Fruit fly (Drosophila melanogaster): ENCODE measurements around the gene CG6654.

CG6654 gene

DNA sequence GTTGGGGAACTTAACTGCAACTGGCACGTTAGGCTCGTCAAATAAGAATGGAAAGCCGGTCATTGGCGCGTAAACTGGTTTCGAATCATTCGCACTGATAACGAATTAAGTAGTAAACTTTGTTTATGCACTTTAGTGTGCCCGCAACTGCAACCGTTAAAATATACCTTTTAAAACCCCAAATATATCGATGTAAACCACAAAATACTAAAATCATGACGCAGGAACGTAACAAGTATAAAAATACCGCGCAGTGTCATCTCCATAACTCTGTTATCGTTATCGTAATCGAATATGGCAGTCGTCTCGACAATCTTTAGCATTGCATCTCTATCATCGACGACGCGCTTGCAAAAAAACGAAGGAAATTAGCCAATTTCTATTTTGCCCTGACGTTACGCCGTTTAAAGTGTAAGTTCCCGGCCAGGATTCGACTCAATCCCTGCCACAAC is 11.8 kb upstream of the CG6654 start, which contains the start of the genes CG31344 and Caf1-55:
Gene CG31344, minus strand, starts transcription at position 51 of the 452 bp plus-strand sequence.
Gene Caf1-55, plus strand, starts transcription at position 298 of the 452 bp plus-strand sequence.
- TF ChIP-seq CG14711 (tag; optimal IDR thresholded peaks at IDR 0.05), result peak; percentile 29
- TF ChIP-seq kay (GFP tag; ENCODE audit: borderline replicate concordance), result no peak
- peak; percentile 35 for TF ChIP-seq cic (GFP tag; optimal IDR thresholded peaks at IDR 0.05)
- TF ChIP-seq ovo (GFP tag; optimal IDR thresholded peaks at IDR 0.05), result no peak
- TF ChIP-seq CG11617 (GFP tag; optimal IDR thresholded peaks at IDR 0.05), result peak; percentile 6
- TF ChIP-seq Mnt (GFP tag; optimal IDR thresholded peaks at IDR 0.05), result peak; percentile 75
- no peak for TF ChIP-seq CG1620 (GFP tag; optimal IDR thresholded peaks at IDR 0.05)
- peak; percentile 83 for TF ChIP-seq bab1 (GFP tag; optimal IDR thresholded peaks at IDR 0.05)

DNA sequence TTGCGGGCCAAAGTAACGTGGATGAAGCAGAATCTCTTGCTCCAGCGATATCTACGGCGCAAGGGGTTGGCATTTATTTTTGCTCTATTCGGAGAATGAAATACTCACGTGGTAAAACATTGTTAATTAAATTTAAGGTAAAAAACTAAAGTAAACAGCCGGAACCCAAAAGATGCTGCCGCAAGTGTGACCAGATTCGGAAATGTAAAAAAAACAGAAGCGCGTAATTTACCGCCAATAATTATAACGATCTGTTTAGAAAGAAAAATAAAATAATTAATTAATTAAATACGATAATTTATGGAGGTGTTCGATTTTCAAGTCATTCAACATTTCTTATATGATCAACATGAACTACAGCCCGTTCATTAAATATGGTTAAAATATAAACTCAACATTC is 9.5 kb upstream of the CG6654 start, which contains the start of gene Polr2G:
Gene Polr2G, minus strand, starts transcription at position 208 of the 400 bp plus-strand sequence.
- no peak for TF ChIP-seq ovo (GFP tag; optimal IDR thresholded peaks at IDR 0.05)
- no peak for TF ChIP-seq pad (GFP tag; optimal IDR thresholded peaks at IDR 0.05)
- peak; percentile 30 for TF ChIP-seq bab1 (GFP tag; optimal IDR thresholded peaks at IDR 0.05)
- no peak for TF ChIP-seq Mnt (GFP tag; optimal IDR thresholded peaks at IDR 0.05)

DNA sequence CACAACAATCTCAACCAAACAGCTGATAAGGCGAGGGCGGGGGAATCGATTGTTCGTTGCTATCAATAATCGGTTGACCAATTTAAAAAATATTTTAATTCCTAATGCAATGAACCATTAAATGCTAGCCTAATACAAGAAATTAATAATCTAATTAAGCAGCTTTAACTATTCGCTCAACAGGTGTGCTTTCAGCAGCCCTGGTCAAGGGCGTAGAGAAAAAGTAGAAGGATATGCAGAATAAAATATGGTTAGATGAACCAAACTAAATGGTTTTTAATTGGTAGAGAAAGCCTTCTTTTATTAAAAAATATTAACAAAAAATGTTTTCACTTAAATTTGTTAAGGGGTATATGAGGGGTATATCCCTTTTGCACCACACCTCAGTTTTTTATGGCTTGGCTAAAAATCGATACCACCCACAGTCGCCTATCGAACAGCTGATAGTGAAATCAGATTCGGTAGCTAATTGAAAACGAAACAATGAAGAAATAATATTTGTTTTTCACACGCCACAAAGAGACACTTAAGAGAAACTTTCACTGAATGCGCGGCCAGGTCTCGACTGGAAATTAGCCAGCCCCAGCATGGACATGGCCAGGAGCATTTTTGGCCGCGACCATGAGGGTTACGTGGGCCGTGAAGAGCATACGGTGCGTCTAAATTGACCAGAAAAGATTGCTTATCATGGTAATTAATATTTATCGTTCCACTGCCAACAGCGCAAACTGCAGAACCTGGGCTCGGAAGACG is 5.5 kb upstream of the CG6654 start, which contains the start of the genes SIDL and CG12241:
Gene SIDL, minus strand, starts transcription at position 51 of the 753 bp plus-strand sequence.
Gene CG12241, plus strand, starts transcription at position 433 of the 753 bp plus-strand sequence.
- TF ChIP-seq Hr96 (GFP tag; optimal IDR thresholded peaks at IDR 0.05) (no peak), CG11617 (GFP tag; optimal IDR thresholded peaks at IDR 0.05) (peak; percentile 87), CG14711 (tag; optimal IDR thresholded peaks at IDR 0.05) (peak; percentile 91), CG33017 (tag; optimal IDR thresholded peaks at IDR 0.05) (peak; percentile 89), CG7101 (tag; optimal IDR thresholded peaks at IDR 0.05) (peak; percentile 89), CG12768 (GFP tag; optimal IDR thresholded peaks at IDR 0.05) (peak; percentile 96), Clk (GFP tag; optimal IDR thresholded peaks at IDR 0.05) (peak; percentile 87), cic (GFP tag; optimal IDR thresholded peaks at IDR 0.05) (peak; percentile 48), CG1620 (GFP tag; optimal IDR thresholded peaks at IDR 0.05) (peak; percentile 83), bab1 (GFP tag; optimal IDR thresholded peaks at IDR 0.05) (peak; percentile 74), CG5204 (GFP tag; optimal IDR thresholded peaks at IDR 0.05) (no peak), pad (GFP tag; optimal IDR thresholded peaks at IDR 0.05) (peak; percentile 83), Crg-1 (GFP tag; optimal IDR thresholded peaks at IDR 0.05) (peak; percentile 53), cnc (optimal IDR thresholded peaks at IDR 0.05) (no peak), toe (GFP tag; optimal IDR thresholded peaks at IDR 0.05) (peak; percentile 95), kay (GFP tag; ENCODE audit: borderline replicate concordance) (no peak), CG7045 (GFP tag; optimal IDR thresholded peaks at IDR 0.05) (peak; percentile 93), ovo (GFP tag; optimal IDR thresholded peaks at IDR 0.05) (no peak), Mnt (GFP tag; optimal IDR thresholded peaks at IDR 0.05) (peak; percentile 82), tj (GFP tag; optimal IDR thresholded peaks at IDR 0.05) (peak; percentile 54)

DNA sequence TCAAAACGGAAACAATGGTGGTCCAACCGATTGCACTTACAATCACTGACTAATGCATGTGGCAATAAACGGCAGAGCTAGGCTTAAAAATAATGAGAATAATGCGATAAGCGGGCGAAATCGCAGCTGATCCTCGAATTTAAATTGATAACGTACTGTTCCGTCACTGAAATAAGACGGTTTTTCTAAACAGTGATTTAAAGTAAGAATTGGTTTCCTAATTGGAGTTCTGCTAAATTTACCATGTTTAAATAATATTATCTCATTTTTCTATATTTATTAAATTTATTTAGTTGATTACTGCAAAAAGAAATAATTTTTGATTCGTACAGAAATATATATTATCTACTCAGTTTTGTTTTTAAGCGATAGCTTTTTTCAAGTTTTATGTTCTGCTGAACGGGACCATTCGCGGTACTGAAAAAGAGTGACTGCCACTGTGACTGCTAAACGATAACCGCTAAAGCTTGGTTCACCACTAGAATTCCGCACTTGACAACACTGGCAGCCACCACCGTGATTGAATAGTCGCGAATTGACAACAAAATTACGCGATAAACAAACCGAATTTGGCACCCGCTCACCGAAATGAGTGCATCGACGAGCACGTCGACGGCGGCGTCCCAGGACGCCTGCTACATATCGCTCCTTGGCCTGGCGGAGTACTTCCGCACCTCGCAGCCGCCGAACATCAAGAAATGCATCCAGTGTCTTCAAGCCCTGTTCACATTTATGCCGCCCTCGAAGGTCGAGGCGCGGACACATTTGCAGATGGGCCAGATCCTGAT is 4.6 kb downstream of the CG6654 start, which contains the start of the genes Spn88Eb and Mau2:
Gene Spn88Eb, minus strand, starts transcription at position 51 of the 788 bp plus-strand sequence.
Gene Mau2, plus strand, starts transcription at position 493 of the 788 bp plus-strand sequence.
- peak; percentile 43 for TF ChIP-seq CG14711 (tag; optimal IDR thresholded peaks at IDR 0.05)
- TF ChIP-seq Crg-1 (GFP tag; optimal IDR thresholded peaks at IDR 0.05), result peak; percentile 55
- no peak for TF ChIP-seq CG5204 (GFP tag; optimal IDR thresholded peaks at IDR 0.05)
- peak; percentile 74 for TF ChIP-seq toe (GFP tag; optimal IDR thresholded peaks at IDR 0.05)
- TF ChIP-seq kay (GFP tag; ENCODE audit: borderline replicate concordance), result no peak
- TF ChIP-seq CG7045 (GFP tag; optimal IDR thresholded peaks at IDR 0.05), result peak; percentile 54
- TF ChIP-seq Mnt (GFP tag; optimal IDR thresholded peaks at IDR 0.05), result peak; percentile 68
- TF ChIP-seq CG33017 (tag; optimal IDR thresholded peaks at IDR 0.05), result peak; percentile 33
- peak; percentile 62 for TF ChIP-seq CG12768 (GFP tag; optimal IDR thresholded peaks at IDR 0.05)
- TF ChIP-seq bab1 (GFP tag; optimal IDR thresholded peaks at IDR 0.05), result peak; percentile 2
- TF ChIP-seq CG7101 (tag; optimal IDR thresholded peaks at IDR 0.05), result peak; percentile 56
- no peak for TF ChIP-seq cnc (optimal IDR thresholded peaks at IDR 0.05)
- no peak for TF ChIP-seq Hr96 (GFP tag; optimal IDR thresholded peaks at IDR 0.05)
- TF ChIP-seq cic (GFP tag; optimal IDR thresholded peaks at IDR 0.05), result peak; percentile 45
- TF ChIP-seq ovo (GFP tag; optimal IDR thresholded peaks at IDR 0.05), result peak; percentile 21
- peak; percentile 25 for TF ChIP-seq tj (GFP tag; optimal IDR thresholded peaks at IDR 0.05)
- peak; percentile 73 for TF ChIP-seq CG1620 (GFP tag; optimal IDR thresholded peaks at IDR 0.05)
- peak; percentile 59 for TF ChIP-seq pad (GFP tag; optimal IDR thresholded peaks at IDR 0.05)
- TF ChIP-seq CG11617 (GFP tag; optimal IDR thresholded peaks at IDR 0.05), result peak; percentile 58
- peak; percentile 71 for TF ChIP-seq Clk (GFP tag; optimal IDR thresholded peaks at IDR 0.05)

DNA sequence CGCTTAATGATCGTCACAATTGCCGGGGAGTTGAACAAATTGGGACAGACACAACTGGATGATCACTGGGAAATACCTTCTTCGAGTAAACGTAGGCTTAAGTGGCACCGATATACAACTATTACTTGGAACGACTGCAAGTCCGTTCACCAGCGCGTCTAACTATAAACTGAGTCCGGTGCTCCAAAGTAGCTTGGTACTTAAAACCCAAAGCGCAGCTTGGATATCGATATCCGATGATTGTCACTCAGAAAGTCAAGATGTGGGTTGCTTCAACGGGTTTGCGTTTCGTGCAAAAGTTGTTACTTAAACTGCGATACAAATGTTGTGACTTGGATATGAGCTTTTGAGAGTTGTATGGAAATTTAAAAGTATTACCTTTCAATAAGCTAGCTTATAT is 7.2 kb downstream of the CG6654 start, which contains the start of gene Spn88Ea:
Gene Spn88Ea, minus strand, starts transcription at position 175 of the 400 bp plus-strand sequence.
- peak; percentile 7 for TF ChIP-seq CG33017 (tag; optimal IDR thresholded peaks at IDR 0.05)
- no peak for TF ChIP-seq Mnt (GFP tag; optimal IDR thresholded peaks at IDR 0.05)
- peak; percentile 51 for TF ChIP-seq bab1 (GFP tag; optimal IDR thresholded peaks at IDR 0.05)
